Worm (Caenorhabditis elegans) whole organism, L2 larva: Measurements from ENCODE around the gene fbxa-96.

Experiments
- F13H6.1 ChIP-seq: sonication (generic microtip); optimal IDR thresholded peaks from 2 replicates; lab custom pipeline; 2016; ENCODE audit warnings: missing genetic modification characterization, missing compliant biosample characterization
- R02D3.7 ChIP-seq: fragments of 150-350 bp; optimal IDR thresholded peaks from 2 replicates; lab custom pipeline; 2014; ENCODE audit warnings: missing biosample characterization, missing genetic modification characterization
- Y55F3AM.14 ChIP-seq: fragments of 200-800 bp; sonication (Bioruptor generic); optimal IDR thresholded peaks from 2 replicates; lab custom pipeline; 2018; ENCODE audit warnings: mild to moderate bottlenecking, missing genetic modification characterization, missing compliant biosample characterization
- ZK546.5 ChIP-seq: sonication (generic microtip); optimal IDR thresholded peaks from 2 replicates; lab custom pipeline; 2017; ENCODE audit warnings: missing biosample characterization, missing genetic modification characterization
- alr-1 ChIP-seq: fragments of 150-350 bp; optimal IDR thresholded peaks from 2 replicates; lab custom pipeline; 2014; ENCODE audit warnings: missing biosample characterization, missing genetic modification characterization
- aly-2 ChIP-seq: fragments of 150-350 bp; optimal IDR thresholded peaks from 2 replicates; lab custom pipeline; 2014; ENCODE audit warnings: missing biosample characterization, missing genetic modification characterization
- ama-1 ChIP-seq: fragments of 150-350 bp; optimal IDR thresholded peaks from 2 replicates; lab custom pipeline; 2018; ENCODE audit warnings: inconsistent platforms
- blmp-1 ChIP-seq: sonication (generic microtip); optimal IDR thresholded peaks from 2 replicates; lab custom pipeline; 2017; ENCODE audit warnings: missing genetic modification characterization, mild to moderate bottlenecking, missing compliant biosample characterization, antibody characterized with exemption, moderate library complexity; ENCODE audit not compliant: insufficient read depth
- ceh-16 ChIP-seq: fragments of 150-350 bp; optimal IDR thresholded peaks from 2 replicates; lab custom pipeline; 2014; ENCODE audit warnings: missing biosample characterization, missing genetic modification characterization
- ceh-82 ChIP-seq: fragments of 150-350 bp; optimal IDR thresholded peaks from 2 replicates; lab custom pipeline; 2014; ENCODE audit warnings: missing biosample characterization, missing genetic modification characterization
- crh-2 ChIP-seq: sonication (generic microtip); optimal IDR thresholded peaks from 2 replicates; lab custom pipeline; 2017; ENCODE audit warnings: missing biosample characterization, missing genetic modification characterization
- dmd-4 ChIP-seq: sonication (generic microtip); optimal IDR thresholded peaks from 2 replicates; lab custom pipeline; 2017; ENCODE audit warnings: missing biosample characterization, missing genetic modification characterization
- egl-27 ChIP-seq: sonication (generic microtip); optimal IDR thresholded peaks from 3 replicates; lab custom pipeline; 2017; ENCODE audit warnings: missing biosample characterization, missing genetic modification reagents, missing genetic modification characterization
- elt-1 ChIP-seq: fragments of 150-350 bp; optimal IDR thresholded peaks from 2 replicates; lab custom pipeline; 2014; ENCODE audit warnings: missing biosample characterization, missing genetic modification characterization
- elt-3 ChIP-seq: sonication (generic microtip); optimal IDR thresholded peaks from 2 replicates; lab custom pipeline; 2017; ENCODE audit warnings: missing biosample characterization, missing genetic modification characterization
- fos-1 ChIP-seq: fragments of 150-350 bp; optimal IDR thresholded peaks from 2 replicates; lab custom pipeline; 2014; ENCODE audit warnings: missing biosample characterization, missing genetic modification characterization
- gmeb-1 ChIP-seq: fragments of 150-350 bp; optimal IDR thresholded peaks from 2 replicates; lab custom pipeline; 2014; ENCODE audit warnings: missing biosample characterization, missing genetic modification characterization
- lin-39 ChIP-seq: fragments of 150-350 bp; optimal IDR thresholded peaks from 2 replicates; lab custom pipeline; 2014; ENCODE audit warnings: missing biosample characterization, missing genetic modification reagents, missing genetic modification characterization
- lsy-2 ChIP-seq, 2 experiments: fragments of 150-350 bp in 1 of 2; sonication (generic microtip) in 1 of 2; optimal IDR thresholded peaks; 2 replicates each; lab custom pipeline; 2014 to 2017; ENCODE audit warnings: missing biosample characterization in 2 of 2, missing genetic modification characterization in 2 of 2
- mab-5 ChIP-seq: fragments of 150-350 bp; optimal IDR thresholded peaks from 2 replicates; lab custom pipeline; 2014; ENCODE audit warnings: missing biosample characterization, missing genetic modification characterization
- mdl-1 ChIP-seq, 2 experiments: fragments of 150-350 bp in 1 of 2; sonication (generic microtip) in 1 of 2; optimal IDR thresholded peaks; 2 replicates each; lab custom pipeline; 2017; ENCODE audit warnings: missing biosample characterization in 2 of 2, missing genetic modification characterization in 2 of 2
- nhr-23 ChIP-seq: fragments of 150-350 bp; optimal IDR thresholded peaks from 2 replicates; lab custom pipeline; 2014; ENCODE audit warnings: missing biosample characterization, missing genetic modification reagents, missing genetic modification characterization
- nhr-237 ChIP-seq: fragments of 150-350 bp; optimal IDR thresholded peaks from 2 replicates; lab custom pipeline; 2014; ENCODE audit warnings: missing biosample characterization, missing genetic modification characterization
- nhr-25 ChIP-seq: fragments of 150-350 bp; sonication (generic microtip); optimal IDR thresholded peaks from 3 replicates; lab custom pipeline; 2014; ENCODE audit warnings: missing biosample characterization, missing genetic modification characterization
- nhr-6 ChIP-seq: fragments of 150-350 bp; optimal IDR thresholded peaks from 2 replicates; lab custom pipeline; 2014; ENCODE audit warnings: missing biosample characterization, missing genetic modification characterization
- peb-1 ChIP-seq: fragments of 150-350 bp; optimal IDR thresholded peaks from 2 replicates; lab custom pipeline; 2014; ENCODE audit warnings: missing biosample characterization, missing genetic modification characterization
- sem-4 ChIP-seq: fragments of 150-350 bp; optimal IDR thresholded peaks from 2 replicates; lab custom pipeline; 2014; ENCODE audit warnings: missing biosample characterization, missing genetic modification reagents, missing genetic modification characterization
- sma-9 ChIP-seq, 2 experiments: fragments of 150-350 bp in 1 of 2; sonication (generic microtip) in 1 of 2; optimal IDR thresholded peaks; 2 replicates each; lab custom pipeline; 2014 to 2016; ENCODE audit warnings: missing genetic modification characterization in 2 of 2, mild to moderate bottlenecking in 1 of 2, missing biosample characterization in 1 of 2, missing compliant biosample characterization in 1 of 2, missing genetic modification reagents in 1 of 2, moderate library complexity in 1 of 2
- snpc-4 ChIP-seq: fragments of 150-350 bp; optimal IDR thresholded peaks from 2 replicates; lab custom pipeline; 2014; ENCODE audit warnings: missing biosample characterization, missing genetic modification characterization
- zag-1 ChIP-seq: fragments of 150-350 bp; optimal IDR thresholded peaks from 2 replicates; lab custom pipeline; 2014; ENCODE audit warnings: missing biosample characterization, missing genetic modification characterization
- ztf-11 ChIP-seq: sonication (generic microtip); optimal IDR thresholded peaks from 2 replicates; lab custom pipeline; 2017; ENCODE audit warnings: missing biosample characterization, missing genetic modification characterization

The fbxa-96 gene

ce11 chrX:15100369-15100963, 40.3 kb upstream of the fbxa-96 start, which contains the start of gene dhhc-1 (continued):
- TF ChIP-seq gmeb-1 (tag; lab: Kevin White, UChicago) (no peak), ZK546.5 (tag; lab: Kevin White, UChicago) (no peak), zag-1 (no peak), mab-5 (no peak), aly-2 (tag; lab: Kevin White, UChicago) (no peak)

ce11 chrX:15097763-15098162, 37.6 kb upstream of the fbxa-96 start, which contains the start of gene F09B12.3:
Gene F09B12.3, minus strand, starts transcription at chrX:15097954.
- TF ChIP-seq gmeb-1 (tag; lab: Kevin White, UChicago): peak; percentile 32
- TF ChIP-seq fos-1 (tag; lab: Kevin White, UChicago): peak; percentile 92
- TF ChIP-seq nhr-23: no peak
- peak; percentile 12 for TF ChIP-seq sma-9 (GFP tag; optimal IDR thresholded peaks at IDR 0.05; lab: Kevin White, UChicago)
- TF ChIP-seq sma-9 (tag; optimal IDR thresholded peaks at IDR 0.05; lab: Kevin White, UChicago): no peak
- TF ChIP-seq crh-2: peak; percentile 29
- no peak for TF ChIP-seq blmp-1 (tag; lab: Kevin White, UChicago)

DNA sequence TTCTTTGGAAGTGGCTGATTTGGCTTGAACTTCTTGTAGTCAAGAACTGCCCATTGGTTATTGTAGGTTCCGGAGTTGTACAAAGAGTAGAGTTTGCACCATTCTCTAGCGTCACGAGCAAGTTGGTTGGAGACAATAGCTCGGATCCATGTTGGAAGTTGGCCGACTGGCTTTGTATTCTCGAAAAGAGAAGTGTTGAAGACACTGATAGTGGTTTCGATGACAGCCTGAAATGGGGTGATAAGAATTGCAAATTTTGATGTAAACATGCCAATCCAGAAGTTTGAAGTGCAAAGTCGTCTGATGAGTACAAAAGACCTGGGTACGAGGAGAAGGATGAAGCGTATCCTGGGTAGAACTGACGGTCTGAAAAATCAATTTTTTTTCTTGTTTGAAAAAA, 36.1 kb upstream of the fbxa-96 start:
- TF ChIP-seq nhr-23 (no peak), fos-1 (tag; lab: Kevin White, UChicago) (peak; percentile 30), alr-1 (tag; lab: Kevin White, UChicago) (no peak), peb-1 (tag; lab: Kevin White, UChicago) (no peak)
- TF ChIP-seq, all 48 proteins: peak for 1

DNA sequence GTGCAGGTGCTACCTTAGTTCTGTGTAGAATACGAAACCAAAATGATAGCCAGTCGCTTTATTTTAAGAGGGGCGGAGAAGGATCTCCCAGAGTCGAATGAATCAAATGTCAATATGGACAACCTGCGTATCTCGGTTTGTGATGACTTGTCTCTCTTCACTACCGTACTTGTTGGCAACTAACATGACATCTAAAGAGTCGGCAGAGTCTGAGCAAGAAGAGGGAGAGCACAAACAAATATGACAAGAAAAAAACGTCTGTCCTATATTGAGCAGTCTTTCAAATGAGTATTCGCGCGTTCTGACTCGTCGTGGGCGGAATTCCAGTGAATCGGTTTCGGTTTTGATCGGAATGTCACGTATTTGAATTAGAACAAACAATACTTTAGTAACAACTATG, 34.8 kb upstream of the fbxa-96 start, which contains the start of gene F09B12.7:
F09B12.7 (minus strand) TSS at position 101 of the 400 bp plus-strand sequence.
- TF ChIP-seq lsy-2 (tag; optimal IDR thresholded peaks at IDR 0.05; lab: Kevin White, UChicago) (no peak), egl-27 (tag; lab: Kevin White, UChicago) (no peak), R02D3.7 (no peak), Y55F3AM.14 (GFP tag; lab: Kevin White, UChicago) (no peak), ceh-16 (tag; lab: Kevin White, UChicago) (no peak), elt-3 (tag; lab: Kevin White, UChicago) (no peak), mdl-1 (tag; optimal IDR thresholded peaks at IDR 0.05; lab: Kevin White, UChicago) (no peak), elt-1 (tag; lab: Kevin White, UChicago) (no peak), nhr-25 (tag; lab: Kevin White, UChicago) (no peak)

ce11 chrX:15092775-15093386, 32.7 kb upstream of the fbxa-96 start:
- no peak for TF ChIP-seq ztf-11 (tag; lab: Kevin White, UChicago)
- no peak for TF ChIP-seq crh-2
- TF ChIP-seq snpc-4 (tag; lab: Kevin White, UChicago): peak; percentile 75

- TF ChIP-seq nhr-25 (tag; lab: Kevin White, UChicago): no peak
- no peak for TF ChIP-seq ceh-82 (tag; lab: Kevin White, UChicago)
- no peak for TF ChIP-seq lin-39 (tag; lab: Kevin White, UChicago)
- no peak for TF ChIP-seq lsy-2 (tag; optimal IDR thresholded peaks at IDR 0.05; lab: Kevin White, UChicago)
- TF ChIP-seq zag-1: no peak
- no peak for TF ChIP-seq R02D3.7
- no peak for TF ChIP-seq ama-1 (lab: Kevin White, UChicago)
- no peak for TF ChIP-seq nhr-6
- TF ChIP-seq elt-3 (tag; lab: Kevin White, UChicago): no peak
- peak; percentile 16 for TF ChIP-seq sma-9 (GFP tag; optimal IDR thresholded peaks at IDR 0.05; lab: Kevin White, UChicago)
- TF ChIP-seq sma-9 (tag; optimal IDR thresholded peaks at IDR 0.05; lab: Kevin White, UChicago): no peak
- TF ChIP-seq F13H6.1: no peak
- TF ChIP-seq dmd-4 (tag; lab: Kevin White, UChicago): no peak
- TF ChIP-seq nhr-237: no peak
- no peak for TF ChIP-seq gmeb-1 (tag; lab: Kevin White, UChicago)
- no peak for TF ChIP-seq nhr-23
- peak; percentile 71 for TF ChIP-seq fos-1 (tag; lab: Kevin White, UChicago)
- TF ChIP-seq alr-1 (tag; lab: Kevin White, UChicago): no peak
- TF ChIP-seq crh-2: peak; percentile 8
- no peak for TF ChIP-seq sem-4 (tag; lab: Kevin White, UChicago)
Measured at ce11 chrX:15089123-15089522, 28.9 kb upstream of the fbxa-96 start, which contains the start of gene flr-4. Gene flr-4, plus strand, starts transcription at chrX:15089397.
